Fruit fly (Drosophila melanogaster) S2 (cell line): ENCODE results near the gene Lztr1.

Source experiments
- CG8478 ChIP-seq: fragments of >200 bp; optimal IDR thresholded peaks from 2 replicates; lab custom pipeline; 2018
- CTCF ChIP-seq, 2 experiments: fragments of >200 bp; optimal IDR thresholded peaks; 2 replicates each; lab custom pipeline; 2018

- TF ChIP-seq CTCF (optimal IDR thresholded peaks at IDR 0.05; lab: Kevin White, UChicago) = no peak
- no peak for TF ChIP-seq CG8478 (lab: Kevin White, UChicago)
Observed at dm6 chrX:953807-954206, 26.4 kb upstream of the Lztr1 start.
